Worm (Caenorhabditis elegans): ENCODE data around the gene dhs-27.
A peak's percentile ranks its signal among the peaks of the same experiment; 100 is the strongest.

dhs-27 gene

ce11 chrX:3405813-3406212 is 8.7 kb downstream of the dhs-27 start:
- TF ChIP-seq dmd-6 (GFP tag; IDR thresholded peaks at IDR 0.05) (peak; percentile 37; the same call in 1 of the 2 replicates), zfp-3 (GFP tag; conservative IDR thresholded peaks at IDR 0.05) (peak; percentile 72; the same call in 1 of the 2 replicates)

ce11 chrX:3403195-3403594 is 11.3 kb downstream of the dhs-27 start, which contains the start of gene vit-5:
Gene vit-5 (plus strand): TSS chrX:3403471.
- TF ChIP-seq D1046.2 (GFP tag; IDR thresholded peaks at IDR 0.05) (no peak), lin-15B (tag; optimal IDR thresholded peaks at IDR 0.05) (no peak), snpc-1.2 (GFP tag; IDR thresholded peaks at IDR 0.05) (no peak), tra-1 (GFP tag; IDR thresholded peaks at IDR 0.05) (peak; percentile 67), nhr-48 (tag; optimal IDR thresholded peaks at IDR 0.05) (peak; percentile 5), nhr-11 (tag; optimal IDR thresholded peaks at IDR 0.05) (no peak), egl-43 (GFP tag; IDR thresholded peaks at IDR 0.05) (0 out of 2 replicates have a peak, but pooled peaks have one; percentile 13), lir-3 (tag; optimal IDR thresholded peaks at IDR 0.05) (no peak), dmd-6 (GFP tag; IDR thresholded peaks at IDR 0.05) (peak; percentile 94), fos-1 (tag; optimal IDR thresholded peaks at IDR 0.05) (no peak), nhr-76 (tag; optimal IDR thresholded peaks at IDR 0.05) (no peak), zfp-3 (GFP tag; conservative IDR thresholded peaks at IDR 0.05) (0 out of 2 replicates have a peak, but pooled peaks have one; percentile 5), ZK337.2 (GFP tag; IDR thresholded peaks at IDR 0.05) (no peak)

ce11 chrX:3401701-3402100 is 12.8 kb downstream of the dhs-27 start, which contains the start of gene C04F6.9:
Gene C04F6.9 (plus strand): TSS chrX:3402001.
- peak; percentile 25 for TF ChIP-seq aha-1 (tag)
- TF ChIP-seq lin-13 (GFP tag; optimal IDR thresholded peaks at IDR 0.05): no peak
- no peak for TF ChIP-seq snpc-4 (tag; optimal IDR thresholded peaks at IDR 0.05)
- TF ChIP-seq unc-39 (tag; optimal IDR thresholded peaks at IDR 0.05): no peak
- TF ChIP-seq ceh-44 (GFP tag; IDR thresholded peaks at IDR 0.05): no peak
- TF ChIP-seq nhr-41 (GFP tag; IDR thresholded peaks at IDR 0.05): no peak
- no peak for TF ChIP-seq zfp-2 (tag; optimal IDR thresholded peaks at IDR 0.05)
- no peak for TF ChIP-seq arid-1 (GFP tag; conservative IDR thresholded peaks at IDR 0.05)
- TF ChIP-seq F37D6.2 (tag; optimal IDR thresholded peaks at IDR 0.05): no peak
- no peak for TF ChIP-seq Y75B8A.6 (GFP tag; IDR thresholded peaks at IDR 0.05)
- TF ChIP-seq D1046.2 (GFP tag; IDR thresholded peaks at IDR 0.05): peak; percentile 69; the same call in 1 of the 2 replicates
- no peak for TF ChIP-seq cey-2 (tag; optimal IDR thresholded peaks at IDR 0.05; ENCODE audit: borderline replicate concordance, insufficient read depth)
- TF ChIP-seq ceh-82 (tag; optimal IDR thresholded peaks at IDR 0.05): no peak
- TF ChIP-seq Y5F2A.4 (GFP tag; optimal IDR thresholded peaks at IDR 0.05): no peak
- TF ChIP-seq ZK546.5 (tag; optimal IDR thresholded peaks at IDR 0.05): no peak
- no peak for TF ChIP-seq dve-1 (tag; optimal IDR thresholded peaks at IDR 0.05; ENCODE audit: insufficient read depth)

ce11 chrX:3400387-3400786 is 14.1 kb downstream of the dhs-27 start:
- TF ChIP-seq lsy-2 (tag; optimal IDR thresholded peaks at IDR 0.05) (no peak), T20F7.1 (GFP tag; optimal IDR thresholded peaks at IDR 0.05) (no peak), fkh-10 (GFP tag; optimal IDR thresholded peaks at IDR 0.05) (no peak), daf-12 (tag; optimal IDR thresholded peaks at IDR 0.05) (no peak), zip-2 (tag; optimal IDR thresholded peaks at IDR 0.05) (no peak), nhr-237 (tag; optimal IDR thresholded peaks at IDR 0.05) (no peak), skn-1 (tag; optimal IDR thresholded peaks at IDR 0.05) (no peak), zip-11 (GFP tag; IDR thresholded peaks at IDR 0.05) (no peak), saeg-2 (GFP tag; IDR thresholded peaks at IDR 0.05) (no peak), tra-1 (GFP tag; IDR thresholded peaks at IDR 0.05) (no peak), unc-39 (tag; optimal IDR thresholded peaks at IDR 0.05) (no peak), lin-13 (GFP tag; optimal IDR thresholded peaks at IDR 0.05) (no peak), madf-5 (GFP tag; IDR thresholded peaks at IDR 0.05) (no peak), daf-16 (GFP tag; optimal IDR thresholded peaks at IDR 0.05) (no peak), daf-16 (tag; optimal IDR thresholded peaks at IDR 0.05) (no peak), ceh-28 (tag; optimal IDR thresholded peaks at IDR 0.05) (no peak), nhr-76 (tag; optimal IDR thresholded peaks at IDR 0.05) (no peak), ceh-20 (GFP tag; IDR thresholded peaks at IDR 0.05) (no peak), lin-15B (tag; optimal IDR thresholded peaks at IDR 0.05) (no peak), unc-130 (GFP tag; optimal IDR thresholded peaks at IDR 0.05) (no peak), mes-2 (tag; optimal IDR thresholded peaks at IDR 0.05; ENCODE audit: poor library complexity, severe bottlenecking) (no peak)

Measured in whole organism, L4 larva.